Worm (Caenorhabditis elegans): Measurements from ENCODE around the gene zim-1.

ce11 chrIV:10515128-10515527 lies 31.8 kb upstream of the zim-1 start, which contains the start of gene C02F4.4:
- TF ChIP-seq tbx-37 (GFP tag; conservative IDR thresholded peaks at IDR 0.05), result no peak
- TF ChIP-seq ceh-13 (GFP tag; optimal IDR thresholded peaks at IDR 0.05), result no peak
- TF ChIP-seq ama-1 (optimal IDR thresholded peaks at IDR 0.05), result no peak
- TF ChIP-seq pes-1 (GFP tag; IDR thresholded peaks at IDR 0.05), result no peak
- TF ChIP-seq ets-7 (tag; optimal IDR thresholded peaks at IDR 0.05), result no peak
- no peak for TF ChIP-seq scrt-1 (GFP tag; IDR thresholded peaks at IDR 0.05)
- no peak for TF ChIP-seq sea-1 (GFP tag; conservative IDR thresholded peaks at IDR 0.05)
- TF ChIP-seq flt-1 (GFP tag; IDR thresholded peaks at IDR 0.05), result no peak
- TF ChIP-seq hmbx-1 (tag; optimal IDR thresholded peaks at IDR 0.05), result no peak
- TF ChIP-seq B0310.2 (tag; optimal IDR thresholded peaks at IDR 0.05), result no peak
- TF ChIP-seq hnd-1 (tag; optimal IDR thresholded peaks at IDR 0.05), result no peak
- no peak for TF ChIP-seq hmg-4 (GFP tag; optimal IDR thresholded peaks at IDR 0.05)

All from whole organism, early embryonic.